Worm (Caenorhabditis elegans): ENCODE measurements around the gene W04G3.12.

Gene W04G3.12

ce11 chrX:11076491-11076890 is at the start of gene W04G3.12:
TSS of gene W04G3.12 (minus strand) at chrX:11076801.
- TF ChIP-seq aly-2 (tag; optimal IDR thresholded peaks at IDR 0.05) (no peak), unc-62 (GFP tag; optimal IDR thresholded peaks at IDR 0.05 in 1 of 2) (peak in 1 of 2 experiments; percentile 94), unc-62 (tag; optimal IDR thresholded peaks at IDR 0.05) (no peak)

- TF ChIP-seq vab-7 (GFP tag; IDR thresholded peaks at IDR 0.05): no peak
- TF ChIP-seq lim-7 (GFP tag; IDR thresholded peaks at IDR 0.05): no peak
- TF ChIP-seq ama-1 (optimal IDR thresholded peaks at IDR 0.05): no peak
- TF ChIP-seq T20F7.1 (GFP tag; optimal IDR thresholded peaks at IDR 0.05): no peak
- TF ChIP-seq spr-3 (GFP tag; optimal IDR thresholded peaks at IDR 0.05): no peak
- no peak for TF ChIP-seq aha-1 (tag)
- no peak for TF ChIP-seq ztf-7 (tag; optimal IDR thresholded peaks at IDR 0.05)
- TF ChIP-seq lin-39 (tag; optimal IDR thresholded peaks at IDR 0.05): no peak
- TF ChIP-seq ceh-32 (tag; optimal IDR thresholded peaks at IDR 0.05; ENCODE audit: poor library complexity): no peak
- no peak for TF ChIP-seq lin-13 (GFP tag; optimal IDR thresholded peaks at IDR 0.05)
- TF ChIP-seq unc-39 (tag; optimal IDR thresholded peaks at IDR 0.05): no peak
These were observed 49.7 kb upstream of the W04G3.12 start for ce11 chrX:11126259-11126658.

ce11 chrX:11125520-11125919 is 48.9 kb upstream of the W04G3.12 start, which contains the start of gene alr-1:
TSS of gene alr-1 (minus strand) at chrX:11125620.
- TF ChIP-seq nhr-41 (GFP tag; IDR thresholded peaks at IDR 0.05) (no peak), T20F7.1 (GFP tag; optimal IDR thresholded peaks at IDR 0.05) (no peak), unc-62 (GFP tag; optimal IDR thresholded peaks at IDR 0.05 in 1 of 2) (no peak), unc-62 (tag; optimal IDR thresholded peaks at IDR 0.05) (no peak), attf-4 (tag; optimal IDR thresholded peaks at IDR 0.05) (no peak), cey-2 (tag; optimal IDR thresholded peaks at IDR 0.05; ENCODE audit: borderline replicate concordance, insufficient read depth) (no peak), aly-2 (tag; optimal IDR thresholded peaks at IDR 0.05) (no peak), zfp-2 (tag; optimal IDR thresholded peaks at IDR 0.05) (no peak), ceh-28 (tag; optimal IDR thresholded peaks at IDR 0.05) (no peak), fos-1 (tag; optimal IDR thresholded peaks at IDR 0.05) (no peak)

ce11 chrX:11123998-11124397 is 47.4 kb upstream of the W04G3.12 start:
- TF ChIP-seq zip-2 (tag; optimal IDR thresholded peaks at IDR 0.05) (no peak), mdt-29 (GFP tag; IDR thresholded peaks at IDR 0.05) (no peak), ceh-28 (tag; optimal IDR thresholded peaks at IDR 0.05) (no peak), madf-5 (GFP tag; IDR thresholded peaks at IDR 0.05) (no peak), nhr-41 (GFP tag; IDR thresholded peaks at IDR 0.05) (no peak), ZK337.2 (GFP tag; IDR thresholded peaks at IDR 0.05) (no peak), zip-11 (GFP tag; IDR thresholded peaks at IDR 0.05) (no peak), daf-16 (GFP tag; optimal IDR thresholded peaks at IDR 0.05) (no peak), daf-16 (tag; optimal IDR thresholded peaks at IDR 0.05) (no peak), egl-43 (GFP tag; IDR thresholded peaks at IDR 0.05) (no peak), dmd-9 (GFP tag; IDR thresholded peaks at IDR 0.05) (no peak), lin-39 (tag; optimal IDR thresholded peaks at IDR 0.05) (no peak), lim-7 (GFP tag; IDR thresholded peaks at IDR 0.05) (no peak), zag-1 (tag; optimal IDR thresholded peaks at IDR 0.05) (no peak), mes-2 (tag; optimal IDR thresholded peaks at IDR 0.05; ENCODE audit: poor library complexity, severe bottlenecking) (no peak), lsy-2 (tag; optimal IDR thresholded peaks at IDR 0.05) (no peak), nhr-10 (tag; optimal IDR thresholded peaks at IDR 0.05) (no peak)

ce11 chrX:11122412-11122811 is 45.8 kb upstream of the W04G3.12 start:
- TF ChIP-seq ceh-28 (tag; optimal IDR thresholded peaks at IDR 0.05) (no peak), mdt-29 (GFP tag; IDR thresholded peaks at IDR 0.05) (no peak), lin-13 (GFP tag; optimal IDR thresholded peaks at IDR 0.05) (no peak), Y105C5A.15 (GFP tag; IDR thresholded peaks at IDR 0.05) (no peak), dmd-9 (GFP tag; IDR thresholded peaks at IDR 0.05) (no peak), unc-62 (GFP tag; optimal IDR thresholded peaks at IDR 0.05 in 1 of 2) (peak in 1 of 2 experiments; percentile 66), unc-62 (tag; optimal IDR thresholded peaks at IDR 0.05) (no peak), nhr-6 (tag; optimal IDR thresholded peaks at IDR 0.05) (no peak), fkh-10 (GFP tag; optimal IDR thresholded peaks at IDR 0.05) (no peak), aha-1 (tag) (peak; percentile 58), lin-39 (tag; optimal IDR thresholded peaks at IDR 0.05) (no peak), lin-1 (GFP tag; IDR thresholded peaks at IDR 0.05) (no peak)
